Fruit fly (Drosophila melanogaster) whole organism: ENCODE measurements around the gene Cyp12a5.

ENCODE experiments used
- CG8478 ChIP-seq: fragments of >200 bp; optimal IDR thresholded peaks from 2 replicates; lab custom pipeline; 2018; ENCODE audit warnings: inconsistent platforms
- pan ChIP-seq: fragments of >200 bp; optimal IDR thresholded peaks from 2 replicates; lab custom pipeline; 2017
- psq ChIP-seq: fragments of >200 bp; optimal IDR thresholded peaks from 2 replicates; lab custom pipeline; 2017
- usp ChIP-seq: fragments of >200 bp; optimal IDR thresholded peaks from 2 replicates; lab custom pipeline; 2017; ENCODE audit warnings: missing biosample characterization, missing genetic modification characterization, mixed read lengths

DNA sequence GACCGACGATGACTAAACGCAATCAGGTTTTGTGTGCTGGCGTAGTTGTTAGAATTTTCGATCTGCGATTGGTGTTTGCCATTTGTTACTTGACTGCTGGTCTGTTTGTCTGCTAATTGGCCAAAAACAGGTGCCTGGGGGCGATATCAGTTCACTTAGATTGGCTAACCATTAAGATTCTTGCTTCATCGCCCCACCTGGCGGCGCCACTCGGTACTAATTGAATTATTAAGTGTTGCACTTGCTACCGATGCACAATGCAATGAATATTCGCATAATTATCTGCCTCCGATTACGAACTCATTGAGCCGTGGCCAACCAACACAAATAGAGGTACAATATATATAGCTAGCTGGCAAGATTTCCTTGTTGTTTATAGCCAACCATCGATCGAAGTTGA lies 29.3 kb upstream of the Cyp12a5 start:
- TF ChIP-seq pan (no peak), psq (lab: Kevin White, UChicago) (no peak), usp (GFP tag; lab: Kevin White, UChicago) (no peak), CG8478 (lab: Kevin White, UChicago) (no peak)
